Fruit fly (Drosophila melanogaster) whole organism, embryonic: ENCODE measurements around the gene Alp4.
A peak's percentile ranks its signal among the peaks of the same experiment; 100 is the strongest.

ENCODE experiments used
- B-H2 ChIP-seq: fragments of 200-800 bp; sonication (Bioruptor generic); optimal IDR thresholded peaks from 2 replicates; lab custom pipeline; 2018; ENCODE audit warnings: missing biosample characterization, mild to moderate bottlenecking, missing genetic modification characterization
- BEAF-32 ChIP-seq: fragments of 200-800 bp; sonication (Bioruptor generic); optimal IDR thresholded peaks from 3 replicates; lab custom pipeline; 2017; ENCODE audit warnings: missing biosample characterization, missing genetic modification characterization, mild to moderate bottlenecking, moderate library complexity, missing genetic modification reagents
- C15 ChIP-seq: fragments of 200-800 bp; sonication (Bioruptor generic); IDR thresholded peaks from 3 replicates; pipeline ENCODE4 v1.3.6; 2022; ENCODE audit warnings: missing biosample characterization, missing genetic modification characterization
- CG10267 ChIP-seq: fragments of 200-800 bp; sonication (Bioruptor generic); optimal IDR thresholded peaks from 2 replicates; lab custom pipeline; 2018; ENCODE audit warnings: missing biosample characterization, mild to moderate bottlenecking, missing genetic modification characterization, moderate library complexity
- CG11696 ChIP-seq: fragments of 200-800 bp; sonication (Bioruptor generic); IDR thresholded peaks from 2 replicates; pipeline ENCODE4 v1.3.6; 2022; ENCODE audit warnings: missing biosample characterization, missing genetic modification characterization
- CG12071 ChIP-seq: fragments of 200-800 bp; sonication (Bioruptor generic); optimal IDR thresholded peaks from 3 replicates; lab custom pipeline; 2018; ENCODE audit warnings: missing biosample characterization, mild to moderate bottlenecking, missing genetic modification characterization
- CG13894 ChIP-seq: fragments of 200-800 bp; sonication (Bioruptor generic); optimal IDR thresholded peaks from 3 replicates; lab custom pipeline; 2018; ENCODE audit warnings: missing biosample characterization, mild to moderate bottlenecking, missing genetic modification characterization, moderate library complexity
- CG15269 ChIP-seq: fragments of 200-800 bp; sonication (Bioruptor generic); optimal IDR thresholded peaks from 2 replicates; lab custom pipeline; 2018; ENCODE audit warnings: missing biosample characterization, mild to moderate bottlenecking, missing genetic modification characterization, moderate library complexity
- CG16813 ChIP-seq: fragments of 200-800 bp; sonication (Bioruptor generic); IDR thresholded peaks from 3 replicates; pipeline ENCODE4 v1.3.6; 2022; ENCODE audit warnings: missing biosample characterization, missing genetic modification characterization; ENCODE audit not compliant: partially characterized antibody
- CG17186 ChIP-seq: fragments of 200-800 bp; sonication (Bioruptor generic); optimal IDR thresholded peaks from 3 replicates; lab custom pipeline; 2017; ENCODE audit warnings: missing biosample characterization, missing genetic modification reagents, missing genetic modification characterization
- CG17802 ChIP-seq: fragments of 200-800 bp; sonication (Bioruptor generic); optimal IDR thresholded peaks from 2 replicates; lab custom pipeline; 2018; ENCODE audit warnings: missing biosample characterization, mild to moderate bottlenecking, missing genetic modification characterization, moderate library complexity
- CG2129 ChIP-seq: fragments of 200-800 bp; sonication (Bioruptor generic); IDR thresholded peaks from 2 replicates; pipeline ENCODE4 v1.3.6; 2022; ENCODE audit warnings: missing biosample characterization, missing genetic modification characterization; ENCODE audit not compliant: partially characterized antibody
- CG3281 ChIP-seq: fragments of 200-800 bp; sonication (Bioruptor generic); optimal IDR thresholded peaks from 3 replicates; lab custom pipeline; 2017; ENCODE audit warnings: missing biosample characterization, mild to moderate bottlenecking, missing genetic modification characterization
- CG33557 ChIP-seq: fragments of 200-800 bp; sonication (Bioruptor generic); optimal IDR thresholded peaks from 2 replicates; lab custom pipeline; 2019; ENCODE audit warnings: missing biosample characterization, mild to moderate bottlenecking, missing genetic modification characterization, moderate library complexity
- CG3838 ChIP-seq: fragments of 200-800 bp; sonication (Bioruptor generic); optimal IDR thresholded peaks from 3 replicates; lab custom pipeline; 2016; ENCODE audit warnings: missing biosample characterization, missing genetic modification characterization
- CG3995 ChIP-seq: fragments of 200-800 bp; sonication (Bioruptor generic); optimal IDR thresholded peaks from 3 replicates; lab custom pipeline; 2016; ENCODE audit warnings: missing biosample characterization, missing genetic modification characterization
- CG4282 ChIP-seq: fragments of 200-800 bp; sonication (Bioruptor generic); optimal IDR thresholded peaks from 2 replicates; lab custom pipeline; 2016; ENCODE audit warnings: missing biosample characterization, missing genetic modification characterization
- CG6689 ChIP-seq: fragments of 200-800 bp; sonication (Bioruptor generic); IDR thresholded peaks from 2 replicates; pipeline ENCODE4 v1.3.6; 2022; ENCODE audit warnings: missing biosample characterization, missing genetic modification characterization
- CG7357 ChIP-seq: fragments of 200-800 bp; sonication (Bioruptor generic); IDR thresholded peaks from 3 replicates; pipeline ENCODE4 v1.3.6; 2022; ENCODE audit warnings: missing biosample characterization, missing genetic modification characterization
- CG7786 ChIP-seq: fragments of 200-800 bp; sonication (Bioruptor generic); optimal IDR thresholded peaks from 2 replicates; lab custom pipeline; 2016; ENCODE audit warnings: missing biosample characterization, missing genetic modification characterization
- CG8388 ChIP-seq: fragments of 200-800 bp; sonication (Bioruptor generic); optimal IDR thresholded peaks from 2 replicates; lab custom pipeline; 2019; ENCODE audit warnings: missing biosample characterization, mild to moderate bottlenecking, missing genetic modification characterization, moderate library complexity
- CG9797 ChIP-seq: fragments of 200-800 bp; sonication (Bioruptor generic); optimal IDR thresholded peaks from 3 replicates; lab custom pipeline; 2018; ENCODE audit warnings: missing biosample characterization, mild to moderate bottlenecking, missing genetic modification characterization
- CG9876 ChIP-seq: fragments of 200-800 bp; sonication (Bioruptor generic); optimal IDR thresholded peaks from 2 replicates; lab custom pipeline; 2016; ENCODE audit warnings: missing biosample characterization, missing genetic modification characterization
- CTCF ChIP-seq: fragments of 200-800 bp; sonication (Bioruptor generic); optimal IDR thresholded peaks from 2 replicates; lab custom pipeline; 2017; ENCODE audit warnings: missing biosample characterization, mild to moderate bottlenecking, missing genetic modification characterization, moderate library complexity
- Ets65A ChIP-seq: fragments of 200-800 bp; sonication (Bioruptor generic); peaks from one replicate; lab custom pipeline; 2016; ENCODE audit warnings: missing biosample characterization, missing genetic modification characterization
- Gsc ChIP-seq: fragments of 200-800 bp; sonication (Bioruptor generic); IDR thresholded peaks from 2 replicates; pipeline ENCODE4 v1.3.6; 2022; ENCODE audit warnings: missing biosample characterization, missing genetic modification characterization
- HLH3B ChIP-seq: fragments of 200-800 bp; sonication (Bioruptor generic); IDR thresholded peaks from 2 replicates; pipeline ENCODE4 v1.3.6; 2022; ENCODE audit warnings: missing biosample characterization, missing genetic modification characterization
- HLH4C ChIP-seq: fragments of 200-800 bp; sonication (Bioruptor generic); IDR thresholded peaks from 3 replicates; pipeline ENCODE4 v1.3.6; 2022; ENCODE audit warnings: missing biosample characterization, missing genetic modification characterization; ENCODE audit not compliant: partially characterized antibody
- HLH54F ChIP-seq: fragments of 200-800 bp; sonication (Bioruptor generic); optimal IDR thresholded peaks from 3 replicates; lab custom pipeline; 2016; ENCODE audit warnings: missing biosample characterization, missing genetic modification characterization
- Hr3 ChIP-seq: fragments of 200-800 bp; sonication (Bioruptor generic); optimal IDR thresholded peaks from 3 replicates; lab custom pipeline; 2016; ENCODE audit warnings: missing biosample characterization, missing genetic modification characterization
- Nf-YC ChIP-seq: fragments of 200-800 bp; optimal IDR thresholded peaks from 3 replicates; lab custom pipeline; 2019; ENCODE audit warnings: missing biosample characterization, mild to moderate bottlenecking, missing genetic modification characterization, moderate library complexity
- Optix ChIP-seq: fragments of 200-800 bp; sonication (Bioruptor generic); IDR thresholded peaks from 3 replicates; pipeline ENCODE4 v1.3.6; 2022; ENCODE audit warnings: missing biosample characterization, missing genetic modification characterization
- Sox100B ChIP-seq: fragments of 200-800 bp; sonication (Bioruptor generic); optimal IDR thresholded peaks from 3 replicates; lab custom pipeline; 2018; ENCODE audit warnings: missing biosample characterization, mild to moderate bottlenecking, missing genetic modification characterization
- Spps ChIP-seq: fragments of 200-800 bp; sonication (Bioruptor generic); optimal IDR thresholded peaks from 2 replicates; lab custom pipeline; 2018; ENCODE audit warnings: missing biosample characterization, mild to moderate bottlenecking, missing genetic modification characterization
- Sry-β ChIP-seq: fragments of 200-800 bp; sonication (Bioruptor generic); optimal IDR thresholded peaks from 2 replicates; lab custom pipeline; 2018; ENCODE audit warnings: missing biosample characterization, mild to moderate bottlenecking, missing genetic modification characterization, moderate library complexity
- Xbp1 ChIP-seq: fragments of 200-800 bp; sonication (Bioruptor generic); optimal IDR thresholded peaks from 3 replicates; lab custom pipeline; 2016; ENCODE audit warnings: missing biosample characterization, mild to moderate bottlenecking, missing genetic modification characterization
- YL-1 ChIP-seq: fragments of 200-800 bp; sonication (Bioruptor generic); optimal IDR thresholded peaks from 3 replicates; lab custom pipeline; 2017; ENCODE audit warnings: missing biosample characterization, mild to moderate bottlenecking, missing genetic modification characterization
- amos ChIP-seq: fragments of 200-800 bp; sonication (Bioruptor generic); IDR thresholded peaks from 2 replicates; pipeline ENCODE4 v1.3.6; 2022; ENCODE audit warnings: missing biosample characterization, missing genetic modification characterization; ENCODE audit not compliant: partially characterized antibody
- ci ChIP-seq: fragments of 200-800 bp; sonication (Bioruptor generic); IDR thresholded peaks from 3 replicates; pipeline ENCODE4 v1.3.6; 2022; ENCODE audit warnings: missing biosample characterization, missing genetic modification characterization
- dysf ChIP-seq: fragments of 200-800 bp; sonication (Bioruptor generic); IDR thresholded peaks from 3 replicates; pipeline ENCODE4 v1.3.6; 2022; ENCODE audit warnings: missing biosample characterization, missing genetic modification characterization
- hkb ChIP-seq, 2 experiments: fragments of 200-800 bp in 1 of 2; fragments of >200 bp in 1 of 2; sonication (Bioruptor generic) in 1 of 2; IDR thresholded peaks in 1 of 2; optimal IDR thresholded peaks in 1 of 2; 2 replicates each; pipeline versions ENCODE4 v1.3.6 to Lab custom; 2017 to 2022; ENCODE audit warnings: missing biosample characterization in 1 of 2, missing genetic modification characterization in 1 of 2
- knrl ChIP-seq: fragments of 200-800 bp; sonication (Bioruptor generic); IDR thresholded peaks from 3 replicates; pipeline ENCODE4 v1.3.6; 2022; ENCODE audit warnings: missing biosample characterization, missing genetic modification characterization; ENCODE audit not compliant: partially characterized antibody
- lab ChIP-seq: fragments of 200-800 bp; sonication (Bioruptor generic); optimal IDR thresholded peaks from 3 replicates; lab custom pipeline; 2017; ENCODE audit warnings: missing biosample characterization, missing genetic modification characterization, mild to moderate bottlenecking, moderate library complexity, missing genetic modification reagents
- nerfin-2 ChIP-seq: fragments of 200-800 bp; sonication (Bioruptor generic); IDR thresholded peaks from 2 replicates; pipeline ENCODE4 v1.3.6; 2022; ENCODE audit warnings: missing biosample characterization, missing genetic modification characterization; ENCODE audit not compliant: partially characterized antibody
- pan ChIP-seq, 4 experiments: fragments of >200 bp in 3 of 4; fragments of 200-800 bp in 1 of 4; sonication (Bioruptor generic) in 1 of 4; optimal IDR thresholded peaks in 3 of 4; IDR thresholded peaks in 1 of 4; 2 replicates each; pipeline versions ENCODE4 v1.3.6 to Lab custom; 2017 to 2022; ENCODE audit warnings: missing biosample characterization in 2 of 4, missing genetic modification characterization in 2 of 4, mixed read lengths in 1 of 4
- pzg ChIP-seq: fragments of 200-800 bp; sonication (Bioruptor generic); optimal IDR thresholded peaks from 3 replicates; lab custom pipeline; 2018; ENCODE audit warnings: missing biosample characterization, mild to moderate bottlenecking, missing genetic modification characterization, moderate library complexity
- sens ChIP-seq: fragments of 200-800 bp; sonication (Bioruptor generic); peaks from one replicate; lab custom pipeline; 2016; ENCODE audit warnings: missing biosample characterization, missing genetic modification characterization
- sisA ChIP-seq: fragments of 200-800 bp; sonication (Bioruptor generic); IDR thresholded peaks from 2 replicates; pipeline ENCODE4 v1.3.6; 2022; ENCODE audit warnings: missing biosample characterization, missing genetic modification characterization
- trh ChIP-seq: fragments of 200-800 bp; sonication (Bioruptor generic); optimal IDR thresholded peaks from 2 replicates; lab custom pipeline; 2016; ENCODE audit warnings: missing biosample characterization, missing genetic modification characterization
- zen ChIP-seq: fragments of 200-800 bp; sonication (Bioruptor generic); optimal IDR thresholded peaks from 3 replicates; lab custom pipeline; 2018; ENCODE audit warnings: missing biosample characterization, mild to moderate bottlenecking, missing genetic modification characterization, moderate library complexity

Gene Alp4

DNA sequence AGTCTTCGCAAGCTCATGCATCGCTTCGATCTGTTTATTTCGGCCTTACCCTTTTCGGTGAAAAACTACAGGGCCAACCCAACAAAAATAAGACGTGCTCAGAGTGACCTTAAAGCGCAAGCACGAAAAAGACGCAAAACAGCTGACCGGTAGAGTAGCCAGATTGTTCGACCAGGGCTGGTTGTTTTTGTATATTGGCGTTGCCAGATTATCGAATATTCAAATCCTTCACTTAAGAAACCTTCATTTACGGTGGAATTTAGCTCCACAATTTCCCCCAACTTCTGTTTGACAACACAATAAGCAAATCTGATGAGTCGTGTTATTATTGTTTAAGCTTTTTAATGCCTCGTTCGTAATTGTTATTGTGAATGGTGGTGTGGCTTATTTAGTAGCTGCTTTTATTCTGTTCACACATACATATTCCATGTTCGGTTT, 5.1 kb downstream of the Alp4 start, which contains the start of gene Chchd3 (continued):
- TF ChIP-seq Xbp1 (peak; percentile 16), CG7357 (GFP tag; lab: Robert Waterston, UW) (no peak), nerfin-2 (GFP tag; lab: Robert Waterston, UW) (no peak), CG15269 (tag; lab: Kevin White, UChicago) (no peak), Spps (tag; lab: Kevin White, UChicago) (no peak), lab (GFP tag; lab: Kevin White, UChicago) (peak; percentile 15), Sry-β (GFP tag; lab: Kevin White, UChicago) (no peak), CG6689 (GFP tag; lab: Robert Waterston, UW) (no peak), CG9876 (GFP tag; lab: Kevin White, UChicago) (no peak), Nf-YC (tag; lab: Kevin White, UChicago) (no peak), zen (tag; lab: Kevin White, UChicago) (peak; percentile 66), CG7786 (GFP tag; lab: Kevin White, UChicago) (no peak), pzg (GFP tag; lab: Kevin White, UChicago) (peak; percentile 94), HLH54F (GFP tag; lab: Kevin White, UChicago) (peak; percentile 35), CG33557 (GFP tag; lab: Kevin White, UChicago) (peak; percentile 1), hkb (optimal IDR thresholded peaks at IDR 0.05; lab: Kevin White, UChicago) (no peak), hkb (GFP tag; IDR thresholded peaks at IDR 0.05; lab: Robert Waterston, UW) (no peak), HLH4C (GFP tag; lab: Robert Waterston, UW) (no peak; the same call in 2 of the 3 replicates), Sox100B (GFP tag; lab: Kevin White, UChicago) (no peak), B-H2 (no peak), ci (GFP tag; lab: Robert Waterston, UW) (peak; percentile 49; the same call in 1 of the 3 replicates), sisA (no peak), Gsc (GFP tag; lab: Robert Waterston, UW) (no peak), CTCF (GFP tag; lab: Kevin White, UChicago) (peak; percentile 33), Hr3 (GFP tag; lab: Kevin White, UChicago) (no peak), trh (GFP tag; lab: Kevin White, UChicago) (no peak), YL-1 (peak; percentile 83), CG9797 (GFP tag; lab: Kevin White, UChicago) (peak; percentile 89), Ets65A (GFP tag; lab: Kevin White, UChicago) (no peak), CG2129 (GFP tag; lab: Robert Waterston, UW) (no peak), CG17802 (no peak), sens (GFP tag; lab: Kevin White, UChicago) (peak; percentile 86), C15 (GFP tag; lab: Robert Waterston, UW) (no peak), CG12071 (GFP tag; lab: Kevin White, UChicago) (no peak), amos (GFP tag; lab: Robert Waterston, UW) (peak; percentile 24; the same call in 1 of the 2 replicates), HLH3B (no peak), dysf (GFP tag; lab: Robert Waterston, UW) (no peak), Optix (GFP tag; lab: Robert Waterston, UW) (no peak), CG13894 (tag; lab: Kevin White, UChicago) (peak; percentile 46), pan (optimal IDR thresholded peaks at IDR 0.05; lab: Kevin White, UChicago) (no peak), pan (GFP tag; optimal IDR thresholded peaks at IDR 0.05 in 1 of 2, IDR thresholded peaks at IDR 0.05 in 1 of 2) (no peak), CG3281 (GFP tag; lab: Kevin White, UChicago) (no peak), CG4282 (GFP tag; lab: Kevin White, UChicago) (no peak), CG3838 (no peak), BEAF-32 (GFP tag; lab: Kevin White, UChicago) (peak; percentile 53), CG3995 (GFP tag; lab: Kevin White, UChicago) (peak; percentile 73), CG8388 (GFP tag; lab: Kevin White, UChicago) (no peak), knrl (GFP tag; lab: Robert Waterston, UW) (peak; percentile 31; the same call in 1 of the 3 replicates), CG10267 (tag; lab: Kevin White, UChicago) (no peak), CG11696 (GFP tag; lab: Robert Waterston, UW) (no peak), CG16813 (GFP tag; lab: Robert Waterston, UW) (no peak), CG17186 (peak; percentile 21)
